Fruit fly (Drosophila melanogaster): Measurements from ENCODE around the gene CG32117.
A peak's percentile ranks its signal among the peaks of the same experiment; 100 is the strongest.

The CG32117 gene

DNA sequence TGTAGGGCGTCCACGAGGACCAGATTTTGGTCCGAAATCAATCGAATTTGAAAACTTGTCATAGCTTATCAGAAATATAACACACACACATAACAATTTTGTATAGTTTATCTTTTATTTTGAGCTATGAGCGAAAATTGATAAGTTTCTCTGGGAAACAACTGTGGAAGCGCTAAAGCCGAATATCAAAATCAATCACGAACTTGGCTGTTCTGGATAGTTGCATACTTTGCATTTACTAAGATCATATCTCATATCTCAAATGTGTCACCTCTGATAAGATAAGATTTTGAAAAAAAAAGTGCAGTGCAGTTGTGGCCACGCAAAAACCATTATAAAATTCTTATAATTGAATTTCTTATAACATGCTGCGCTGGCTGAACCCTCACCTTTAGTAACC lies at the start of gene CG32117:
Gene CG32117, minus strand, starts transcription at position 101 of the 400 bp plus-strand sequence.
- no peak for TF ChIP-seq CG17801 (GFP tag; optimal IDR thresholded peaks at IDR 0.05; ENCODE audit: partially characterized antibody)

DNA sequence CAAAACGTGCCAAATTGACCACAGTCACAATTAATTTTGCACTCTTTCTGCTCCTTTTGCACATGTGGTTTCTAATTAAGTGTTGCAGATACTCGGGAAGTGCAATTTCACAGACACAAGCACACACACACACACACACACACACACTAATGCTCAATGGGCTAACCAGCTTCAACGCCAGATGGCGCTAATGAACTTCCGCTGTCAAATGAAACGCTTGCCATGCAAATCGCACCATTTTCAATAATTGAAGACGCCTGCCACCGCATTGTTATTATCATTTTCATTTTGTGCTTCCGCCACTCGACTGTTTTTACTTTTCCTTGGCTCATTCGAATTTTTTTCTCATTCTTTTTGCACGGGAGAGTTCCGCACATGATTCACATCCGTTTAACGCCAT lies 45.9 kb upstream of the CG32117 start:
- TF ChIP-seq CG17801 (GFP tag; optimal IDR thresholded peaks at IDR 0.05; ENCODE audit: partially characterized antibody) = no peak

DNA sequence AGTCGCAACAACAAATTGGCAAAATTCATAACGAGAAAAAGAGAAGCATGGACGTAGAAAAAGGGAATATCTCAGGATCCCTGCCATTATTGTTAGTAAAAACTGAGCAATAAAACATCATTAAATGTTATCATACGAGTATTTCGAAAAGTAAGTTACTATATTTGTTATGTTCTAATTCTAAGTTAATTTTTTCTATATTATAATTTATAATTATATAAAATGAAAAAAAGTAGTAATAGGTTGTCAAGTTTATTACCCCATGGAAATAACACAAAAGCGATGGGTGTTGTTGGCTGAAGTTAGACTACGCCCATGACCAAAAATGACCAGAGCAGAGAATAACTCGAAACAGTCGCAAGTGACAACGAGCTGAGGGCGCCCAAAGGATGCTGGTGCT lies 11.9 kb upstream of the CG32117 start:
- TF ChIP-seq CG17801 (GFP tag; optimal IDR thresholded peaks at IDR 0.05; ENCODE audit: partially characterized antibody) = no peak

DNA sequence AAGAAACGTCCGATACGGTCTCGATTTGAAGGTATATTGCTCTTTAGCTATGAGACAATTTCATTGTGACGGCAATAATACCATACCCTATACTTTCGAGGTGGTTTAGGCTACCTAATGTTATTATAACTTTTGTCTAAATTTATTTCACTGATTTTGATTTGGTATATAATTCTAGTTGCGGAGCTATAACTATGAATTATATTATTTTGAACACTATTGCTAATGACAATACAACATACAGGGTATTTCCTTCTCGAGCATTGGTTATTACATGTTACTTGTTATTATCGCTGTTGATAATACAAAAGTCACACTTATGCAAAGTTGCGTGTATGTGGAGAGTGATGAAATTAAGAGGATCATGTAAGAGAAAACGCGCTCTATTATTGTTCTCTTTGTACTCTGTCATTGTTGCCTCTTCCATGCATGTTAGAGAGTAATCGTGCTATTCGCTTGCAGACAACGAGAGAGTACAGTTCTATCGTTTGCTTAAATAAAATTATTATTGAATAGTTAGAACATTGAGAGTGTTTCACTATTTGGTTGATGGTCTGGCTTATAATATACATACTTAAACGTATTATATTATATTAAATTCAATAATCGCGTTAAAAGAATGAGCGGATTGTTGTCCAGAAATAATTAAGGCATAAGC lies 10.2 kb upstream of the CG32117 start, which contains the start of gene CG32115:
Gene CG32115, minus strand, starts transcription at position 38 of the 658 bp plus-strand sequence.
- TF ChIP-seq CG17801 (GFP tag; optimal IDR thresholded peaks at IDR 0.05; ENCODE audit: partially characterized antibody) = peak; percentile 90

DNA sequence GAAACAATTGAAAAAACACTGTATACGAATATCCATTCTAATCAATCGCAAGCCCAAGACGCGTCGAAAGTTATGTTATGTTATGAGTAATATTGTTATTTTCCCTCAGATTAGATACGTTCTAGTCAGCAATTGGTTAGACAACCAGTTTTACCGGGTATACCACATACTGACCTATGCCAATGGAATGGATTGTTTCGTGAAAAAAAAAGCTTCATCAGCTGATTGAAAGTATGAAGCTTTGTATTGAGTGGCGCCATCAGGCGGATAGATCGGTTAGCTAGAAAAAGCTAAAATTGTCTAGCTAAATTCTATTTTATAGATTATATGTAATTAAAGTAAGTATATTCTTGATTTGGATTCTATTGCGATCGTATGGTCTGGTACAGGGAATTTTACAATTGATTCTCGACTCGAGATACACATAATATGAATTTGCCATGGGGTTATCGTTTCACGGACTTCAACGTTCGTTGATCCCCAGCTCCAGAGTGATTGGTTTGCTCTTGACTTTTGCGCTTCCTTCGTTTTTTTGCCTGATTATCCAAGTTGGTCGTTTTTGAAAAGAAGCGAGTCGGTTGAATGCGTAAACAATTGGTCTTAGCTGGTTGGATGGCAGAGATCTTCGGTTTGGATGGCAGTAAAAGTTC lies 807 bp downstream of the CG32117 start, which contains the start of gene CG12520:
Gene CG12520, minus strand, starts transcription at position 159 of the 650 bp plus-strand sequence.
- TF ChIP-seq CG17801 (GFP tag; optimal IDR thresholded peaks at IDR 0.05; ENCODE audit: partially characterized antibody) = no peak

DNA sequence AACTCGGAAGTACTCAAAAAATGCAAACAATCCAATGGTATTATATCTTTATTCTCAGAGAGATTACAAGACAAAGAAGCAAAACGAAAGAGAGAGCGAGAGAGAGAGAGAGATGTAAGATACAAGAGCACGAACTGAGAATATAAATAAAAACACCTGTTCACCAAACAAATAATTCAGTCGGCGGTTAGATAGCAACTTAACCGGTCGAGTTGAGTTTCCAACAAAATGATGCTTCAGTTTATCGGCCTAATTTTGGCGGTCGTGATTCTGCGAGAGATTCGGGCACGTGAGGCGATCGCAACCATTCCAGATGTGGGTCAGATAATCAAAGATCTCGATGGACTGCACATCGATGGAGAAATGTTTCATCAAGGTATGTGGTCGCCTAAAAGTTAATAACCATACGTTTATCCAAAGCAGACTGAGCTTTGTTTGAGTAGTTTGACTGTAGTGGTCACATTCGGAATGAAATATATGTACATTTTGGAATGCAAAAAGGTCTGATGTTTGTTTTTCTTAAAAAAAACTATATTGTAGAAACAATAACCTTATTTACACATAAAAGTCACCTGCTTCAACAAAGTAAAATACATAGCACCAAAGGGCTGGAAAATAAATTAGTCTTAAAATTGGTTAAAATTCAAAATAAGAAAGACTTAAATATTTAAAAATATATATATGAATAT lies 10.9 kb downstream of the CG32117 start, which contains the start of gene CG14118:
Gene CG14118, plus strand, starts transcription at position 174 of the 689 bp plus-strand sequence.
- no peak for TF ChIP-seq CG17801 (GFP tag; optimal IDR thresholded peaks at IDR 0.05; ENCODE audit: partially characterized antibody)

DNA sequence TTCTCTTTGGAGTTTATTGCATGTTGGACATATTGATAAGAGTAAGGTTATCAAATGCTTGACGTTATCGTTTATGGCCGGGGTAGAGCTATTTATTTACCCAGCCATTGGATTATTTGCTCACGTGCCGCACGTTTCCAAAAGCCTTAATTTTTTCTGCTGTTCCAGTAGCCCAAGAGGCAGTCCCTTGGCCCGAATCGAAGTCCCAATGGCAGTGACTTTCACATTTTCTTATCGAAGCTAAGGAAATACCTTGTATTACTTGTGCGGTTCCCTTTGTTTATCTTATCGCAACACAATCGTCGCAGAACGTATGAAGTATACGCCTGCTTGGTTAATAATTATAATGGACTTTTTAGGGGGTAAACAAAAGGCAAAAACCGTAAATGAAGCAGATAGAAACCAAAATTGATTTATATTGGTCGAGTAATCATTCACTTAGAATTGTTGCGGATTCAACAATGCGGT lies 14.1 kb downstream of the CG32117 start, which contains the start of gene CG43894:
Gene CG43894, plus strand, starts transcription at position 418 of the 468 bp plus-strand sequence.
- no peak for TF ChIP-seq CG17801 (GFP tag; optimal IDR thresholded peaks at IDR 0.05; ENCODE audit: partially characterized antibody)

DNA sequence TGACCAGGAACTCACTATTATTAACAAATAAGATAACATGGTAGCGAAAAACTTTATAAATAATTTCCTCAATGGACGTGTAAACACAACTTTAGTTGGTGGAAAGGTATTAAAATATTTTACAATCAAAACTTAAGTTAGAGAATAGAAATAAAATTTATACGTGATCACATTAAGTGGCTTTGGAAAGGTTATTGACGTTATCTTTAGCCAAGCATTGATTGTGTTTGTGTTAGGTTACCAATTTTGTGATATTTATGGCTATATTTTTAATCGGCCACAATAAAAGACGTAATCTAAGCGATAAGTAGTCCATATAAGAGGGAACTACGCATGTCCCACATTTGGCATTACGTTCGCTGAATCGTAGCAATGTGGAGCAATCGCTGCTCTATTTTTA lies 18.8 kb downstream of the CG32117 start, which contains the start of gene CG14120:
Gene CG14120, plus strand, starts transcription at position 360 of the 400 bp plus-strand sequence.
- TF ChIP-seq CG17801 (GFP tag; optimal IDR thresholded peaks at IDR 0.05; ENCODE audit: partially characterized antibody) = no peak

DNA sequence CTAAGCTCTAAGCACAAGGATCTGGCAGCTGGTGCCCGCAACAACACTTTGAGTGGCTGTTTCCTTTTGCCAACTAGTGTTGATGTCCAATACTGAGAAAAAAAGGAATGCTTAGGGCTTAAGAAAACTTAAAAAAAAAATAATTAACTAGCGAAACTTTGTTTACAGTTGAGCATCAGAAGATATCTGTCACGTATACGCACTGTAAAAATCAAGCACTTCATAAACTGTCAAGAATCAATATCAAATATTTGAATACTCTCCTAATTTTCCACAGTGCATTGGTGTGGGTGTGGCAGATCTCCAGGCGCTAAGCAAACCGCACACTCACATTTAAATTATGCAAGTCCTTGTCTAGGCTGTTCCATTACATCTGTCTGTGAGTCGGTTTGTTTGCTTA lies 29.3 kb downstream of the CG32117 start:
- no peak for TF ChIP-seq CG17801 (GFP tag; optimal IDR thresholded peaks at IDR 0.05; ENCODE audit: partially characterized antibody)

DNA sequence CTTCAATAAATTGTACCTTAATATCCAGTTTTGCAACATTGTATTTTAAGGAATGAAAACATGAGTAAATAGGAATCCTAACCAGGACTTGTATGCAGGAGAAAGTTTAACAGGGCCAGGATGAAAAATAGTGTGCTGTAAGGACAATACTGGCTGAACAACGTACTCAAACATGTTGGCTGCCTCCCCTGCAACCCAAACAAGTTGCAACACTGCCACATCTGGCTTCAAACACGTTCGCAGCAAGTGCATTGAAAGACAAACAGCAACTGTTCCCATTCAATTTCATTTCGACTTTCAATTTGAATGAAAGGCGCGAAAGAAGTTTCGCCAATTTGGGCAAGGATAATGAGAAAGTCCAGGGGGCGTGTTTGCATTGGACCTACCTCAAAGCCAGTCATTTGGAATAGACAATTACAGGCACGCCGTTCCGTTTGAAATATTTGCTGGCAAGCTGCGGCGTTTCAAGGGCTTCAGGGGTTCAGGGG lies 35.5 kb downstream of the CG32117 start:
- TF ChIP-seq CG17801 (GFP tag; optimal IDR thresholded peaks at IDR 0.05; ENCODE audit: partially characterized antibody) = no peak

DNA sequence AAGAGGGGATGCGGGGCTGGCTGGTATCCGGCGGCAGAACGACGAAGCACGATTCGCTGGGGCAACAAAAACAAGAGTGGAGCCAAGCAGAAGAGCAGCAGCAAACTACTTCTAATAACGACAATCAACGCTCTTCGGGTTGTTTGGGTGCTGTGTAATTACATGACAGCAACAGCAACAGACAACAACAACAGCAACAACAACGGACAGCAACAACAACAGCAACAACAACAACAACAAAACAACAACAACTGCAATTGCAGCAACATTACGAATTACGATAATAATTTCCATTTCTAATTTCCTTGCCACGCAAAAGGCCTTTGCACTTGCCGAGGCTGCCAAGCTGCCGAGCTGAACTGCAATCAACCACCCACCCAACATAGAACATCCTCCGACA lies 39.0 kb downstream of the CG32117 start:
- no peak for TF ChIP-seq CG17801 (GFP tag; optimal IDR thresholded peaks at IDR 0.05; ENCODE audit: partially characterized antibody)

DNA sequence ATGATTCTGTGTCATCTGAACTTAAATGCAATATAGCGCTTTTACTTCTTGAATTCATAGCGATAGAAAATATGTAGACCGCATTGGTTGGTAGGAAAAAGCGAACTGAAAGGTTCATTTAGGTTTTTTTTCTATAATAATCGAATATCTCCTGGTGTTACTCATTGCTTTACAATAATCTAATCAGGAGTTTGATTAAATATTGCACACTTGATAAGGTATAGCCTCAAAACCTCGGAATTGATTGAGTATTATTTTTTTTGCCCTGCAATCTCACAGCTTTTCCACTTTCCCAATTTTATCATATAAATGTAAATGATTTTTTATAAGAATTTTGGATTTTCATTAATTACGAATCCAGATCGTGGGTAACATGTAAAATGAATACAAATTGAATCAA lies 40.7 kb downstream of the CG32117 start, which contains the start of gene CG10943:
Gene CG10943, minus strand, starts transcription at position 101 of the 400 bp plus-strand sequence.
- TF ChIP-seq CG17801 (GFP tag; optimal IDR thresholded peaks at IDR 0.05; ENCODE audit: partially characterized antibody) = no peak

DNA sequence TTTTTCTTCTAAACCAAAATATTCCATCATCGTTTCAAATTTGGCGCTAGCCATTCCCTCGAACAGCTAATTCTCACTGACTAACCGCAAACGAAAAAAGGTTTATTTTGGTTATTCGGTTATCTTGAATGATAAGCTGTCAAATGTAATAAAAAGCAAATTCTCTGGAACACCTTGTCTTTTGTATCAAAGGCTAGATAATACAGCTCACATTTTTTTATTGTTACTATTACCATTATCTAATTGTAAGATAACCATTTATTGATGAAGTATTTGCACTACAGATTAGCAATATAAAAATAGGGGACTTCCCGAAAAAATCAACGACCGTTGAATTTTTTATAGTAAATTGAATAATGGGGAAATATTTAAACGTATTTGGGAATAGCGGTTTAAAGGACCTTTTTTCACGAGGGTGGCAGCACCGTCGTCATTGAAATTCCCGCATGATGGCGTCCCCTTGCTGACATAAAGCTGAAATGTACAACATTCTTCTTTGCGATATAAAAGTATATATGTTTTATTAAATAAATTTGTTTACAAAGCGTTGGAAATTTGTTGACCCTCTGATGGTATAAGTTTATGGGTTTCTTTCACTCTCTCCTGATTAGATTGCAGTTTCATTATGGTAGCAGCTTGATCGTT lies 42.1 kb downstream of the CG32117 start, which contains the start of gene CG32107:
Gene CG32107, minus strand, starts transcription at position 51 of the 645 bp plus-strand sequence.
- no peak for TF ChIP-seq CG17801 (GFP tag; optimal IDR thresholded peaks at IDR 0.05; ENCODE audit: partially characterized antibody)

DNA sequence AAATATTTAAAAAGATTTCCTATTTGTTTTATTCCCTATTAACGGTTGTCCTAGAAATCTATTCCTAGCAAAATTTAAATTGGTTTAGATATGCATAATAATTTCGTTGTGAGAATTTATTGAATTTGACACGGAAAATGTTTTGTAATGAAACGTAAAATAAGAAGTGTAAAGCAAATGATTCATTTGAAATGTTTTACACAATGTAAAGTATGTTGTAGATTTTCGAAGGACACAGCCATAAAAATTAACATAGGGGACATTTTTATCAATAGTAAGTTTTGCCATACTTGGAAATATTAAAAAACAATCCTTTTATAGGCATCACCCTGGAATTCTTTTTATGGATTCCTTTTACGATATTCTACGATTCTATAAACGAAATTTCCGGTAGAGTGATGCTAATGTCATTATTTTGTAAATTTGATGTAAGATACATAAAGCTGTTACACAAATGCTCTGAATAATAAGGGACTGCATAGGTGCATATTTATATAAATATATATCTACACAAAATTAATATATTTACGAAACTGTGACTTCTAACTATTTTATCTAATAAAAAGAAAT lies 45.9 kb downstream of the CG32117 start:
- TF ChIP-seq CG17801 (GFP tag; optimal IDR thresholded peaks at IDR 0.05; ENCODE audit: partially characterized antibody) = no peak

Measured in ovary, adult (tissue).